Fruit fly (Drosophila melanogaster) whole organism, embryonic: ENCODE data around the gene CG4854.

Experiments
- CG14860 ChIP-seq: fragments of 200-800 bp; sonication (Bioruptor generic); IDR thresholded peaks from 3 replicates; pipeline ENCODE4 v1.3.6; 2022; ENCODE audit warnings: missing biosample characterization, missing genetic modification characterization; ENCODE audit not compliant: partially characterized antibody
- CG15269 ChIP-seq: fragments of 200-800 bp; sonication (Bioruptor generic); optimal IDR thresholded peaks from 2 replicates; lab custom pipeline; 2018; ENCODE audit warnings: missing biosample characterization, mild to moderate bottlenecking, missing genetic modification characterization, moderate library complexity
- CG18599 ChIP-seq: fragments of 200-800 bp; sonication (Bioruptor generic); optimal IDR thresholded peaks from 3 replicates; lab custom pipeline; 2017; ENCODE audit warnings: missing biosample characterization, missing genetic modification characterization, mild to moderate bottlenecking, moderate library complexity, missing genetic modification reagents
- CG2116 ChIP-seq: fragments of 200-800 bp; sonication (Bioruptor generic); optimal IDR thresholded peaks from 3 replicates; lab custom pipeline; 2018; ENCODE audit warnings: missing biosample characterization, mild to moderate bottlenecking, missing genetic modification characterization
- CG3065 ChIP-seq: fragments of 200-800 bp; sonication (Bioruptor generic); optimal IDR thresholded peaks from 2 replicates; lab custom pipeline; 2016; ENCODE audit warnings: missing biosample characterization, missing genetic modification characterization
- CG31388 ChIP-seq: fragments of 200-800 bp; sonication (Bioruptor generic); optimal IDR thresholded peaks from 2 replicates; lab custom pipeline; 2016; ENCODE audit warnings: missing biosample characterization, missing genetic modification characterization
- CG32767 ChIP-seq: fragments of 200-800 bp; sonication (Bioruptor generic); IDR thresholded peaks from 2 replicates; pipeline ENCODE4 v1.3.6; 2022; ENCODE audit warnings: missing biosample characterization, missing genetic modification characterization
- CG3407 ChIP-seq: fragments of 200-800 bp; sonication (Bioruptor generic); optimal IDR thresholded peaks from 2 replicates; lab custom pipeline; 2018; ENCODE audit warnings: missing biosample characterization, mild to moderate bottlenecking, missing genetic modification characterization
- CG4707 ChIP-seq: fragments of 200-800 bp; sonication (Bioruptor generic); optimal IDR thresholded peaks from 2 replicates; lab custom pipeline; 2018; ENCODE audit warnings: missing biosample characterization, mild to moderate bottlenecking, missing genetic modification characterization, moderate library complexity
- CG6854 ChIP-seq: fragments of 200-800 bp; sonication (Bioruptor generic); optimal IDR thresholded peaks from 3 replicates; lab custom pipeline; 2017; ENCODE audit warnings: missing biosample characterization, mild to moderate bottlenecking, missing genetic modification characterization
- CG7928 ChIP-seq: fragments of 200-800 bp; sonication (Bioruptor generic); optimal IDR thresholded peaks from 2 replicates; lab custom pipeline; 2017; ENCODE audit warnings: missing biosample characterization, mild to moderate bottlenecking, missing genetic modification characterization
- CG9609 ChIP-seq: fragments of 200-800 bp; sonication (Bioruptor generic); optimal IDR thresholded peaks from 3 replicates; lab custom pipeline; 2016; ENCODE audit warnings: missing biosample characterization, missing genetic modification characterization
- CG9727 ChIP-seq: fragments of 200-800 bp; sonication (Bioruptor generic); optimal IDR thresholded peaks from 3 replicates; lab custom pipeline; 2017; ENCODE audit warnings: missing biosample characterization, mild to moderate bottlenecking, missing genetic modification characterization
- Dfd ChIP-seq, 2 experiments: fragments of >200 bp; optimal IDR thresholded peaks; 2 replicates each; lab custom pipeline; 2017; ENCODE audit warnings: missing biosample characterization in 2 of 2, missing genetic modification characterization in 2 of 2
- Drgx ChIP-seq: fragments of 200-800 bp; sonication (Bioruptor generic); IDR thresholded peaks from 2 replicates; pipeline ENCODE4 v1.3.6; 2022; ENCODE audit warnings: missing biosample characterization, missing genetic modification characterization
- Ets65A ChIP-seq: fragments of 200-800 bp; sonication (Bioruptor generic); peaks from one replicate; lab custom pipeline; 2016; ENCODE audit warnings: missing biosample characterization, missing genetic modification characterization
- Fer1 ChIP-seq: fragments of 200-800 bp; sonication (Bioruptor generic); optimal IDR thresholded peaks from 2 replicates; lab custom pipeline; 2017; ENCODE audit warnings: missing biosample characterization, mild to moderate bottlenecking, missing genetic modification characterization
- H15 ChIP-seq: fragments of 200-800 bp; sonication (Bioruptor generic); IDR thresholded peaks from 3 replicates; pipeline ENCODE4 v1.3.6; 2022; ENCODE audit warnings: missing biosample characterization, missing genetic modification characterization
- Hr39 ChIP-seq: fragments of >200 bp; optimal IDR thresholded peaks from 2 replicates; lab custom pipeline; 2017
- Hr78 ChIP-seq, 2 experiments: fragments of 200-800 bp in 1 of 2; fragments of >200 bp in 1 of 2; sonication (Bioruptor generic) in 1 of 2; optimal IDR thresholded peaks; 2 replicates each; lab custom pipeline; 2017 to 2019; ENCODE audit warnings: missing biosample characterization in 2 of 2, missing genetic modification characterization in 2 of 2, mild to moderate bottlenecking in 1 of 2, moderate library complexity in 1 of 2
- NK7.1 ChIP-seq: fragments of 200-800 bp; sonication (Bioruptor generic); optimal IDR thresholded peaks from 3 replicates; lab custom pipeline; 2016; ENCODE audit warnings: missing biosample characterization, missing genetic modification characterization
- Oli ChIP-seq: fragments of 200-800 bp; sonication (Bioruptor generic); optimal IDR thresholded peaks from 2 replicates; lab custom pipeline; 2018; ENCODE audit warnings: missing biosample characterization, mild to moderate bottlenecking, missing genetic modification characterization, moderate library complexity
- Rfx ChIP-seq: fragments of 200-800 bp; sonication (Bioruptor generic); IDR thresholded peaks from 2 replicates; pipeline ENCODE4 v1.3.6; 2022; ENCODE audit warnings: missing biosample characterization, missing genetic modification characterization
- Side ChIP-seq: fragments of 200-800 bp; sonication (Bioruptor generic); optimal IDR thresholded peaks from 2 replicates; lab custom pipeline; 2016; ENCODE audit warnings: missing biosample characterization, missing genetic modification characterization
- al ChIP-seq: fragments of 200-800 bp; sonication (Bioruptor generic); IDR thresholded peaks from 2 replicates; pipeline ENCODE4 v1.3.6; 2022; ENCODE audit warnings: missing biosample characterization, missing genetic modification characterization
- aop ChIP-seq: fragments of 200-800 bp; sonication (Bioruptor generic); IDR thresholded peaks from 2 replicates; pipeline ENCODE4 v1.3.6; 2022; ENCODE audit warnings: missing biosample characterization, missing genetic modification characterization
- ato ChIP-seq: fragments of 200-800 bp; sonication (Bioruptor generic); IDR thresholded peaks from 2 replicates; pipeline ENCODE4 v1.3.6; 2022; ENCODE audit warnings: missing biosample characterization, missing genetic modification characterization; ENCODE audit not compliant: partially characterized antibody
- bab2 ChIP-seq: fragments of 200-800 bp; sonication (Bioruptor generic); optimal IDR thresholded peaks from 2 replicates; lab custom pipeline; 2016; ENCODE audit warnings: missing biosample characterization, missing genetic modification characterization
- bigmax ChIP-seq: fragments of 200-800 bp; sonication (Bioruptor generic); optimal IDR thresholded peaks from 2 replicates; lab custom pipeline; 2018; ENCODE audit warnings: missing biosample characterization, mild to moderate bottlenecking, missing genetic modification characterization
- bsh ChIP-seq, 2 experiments: fragments of 200-800 bp; sonication (Bioruptor generic); optimal IDR thresholded peaks; 2 replicates each; lab custom pipeline; 2017 to 2018; ENCODE audit warnings: mild to moderate bottlenecking in 2 of 2, missing biosample characterization in 2 of 2, missing genetic modification characterization in 2 of 2, moderate library complexity in 1 of 2
- cas ChIP-seq: fragments of 200-800 bp; sonication (Bioruptor generic); IDR thresholded peaks from 2 replicates; pipeline ENCODE4 v1.3.6; 2022; ENCODE audit warnings: missing biosample characterization, missing genetic modification characterization
- chinmo ChIP-seq: fragments of 200-800 bp; sonication (Bioruptor generic); IDR thresholded peaks from 4 replicates; pipeline ENCODE4 v1.3.6; 2022; ENCODE audit warnings: missing biosample characterization, missing genetic modification characterization; ENCODE audit not compliant: partially characterized antibody
- chm ChIP-seq: fragments of 200-800 bp; sonication (Bioruptor generic); IDR thresholded peaks from 2 replicates; pipeline ENCODE4 v1.3.6; 2022; ENCODE audit warnings: missing biosample characterization, missing genetic modification characterization
- dmrt11E ChIP-seq: fragments of 200-800 bp; sonication (Bioruptor generic); optimal IDR thresholded peaks from 3 replicates; lab custom pipeline; 2018; ENCODE audit warnings: missing biosample characterization, mild to moderate bottlenecking, missing genetic modification characterization, moderate library complexity
- hbn ChIP-seq: fragments of 200-800 bp; sonication (Bioruptor generic); IDR thresholded peaks from 2 replicates; pipeline ENCODE4 v1.3.6; 2022; ENCODE audit warnings: missing biosample characterization, missing genetic modification characterization; ENCODE audit not compliant: partially characterized antibody
- odd ChIP-seq: fragments of 200-800 bp; sonication (Bioruptor generic); optimal IDR thresholded peaks from 2 replicates; lab custom pipeline; 2017; ENCODE audit warnings: missing biosample characterization, mild to moderate bottlenecking, missing genetic modification characterization
- phol ChIP-seq: fragments of 200-800 bp; sonication (Bioruptor generic); optimal IDR thresholded peaks from 3 replicates; lab custom pipeline; 2018; ENCODE audit warnings: missing biosample characterization, mild to moderate bottlenecking, missing genetic modification characterization, moderate library complexity
- prd ChIP-seq, 3 experiments: fragments of >200 bp in 2 of 3; fragments of 200-800 bp in 1 of 3; sonication (Bioruptor generic) in 1 of 3; optimal IDR thresholded peaks in 2 of 3; IDR thresholded peaks in 1 of 3; 2 replicates in 2 of 3; 3 replicates in 1 of 3; pipeline versions ENCODE4 v1.3.6 to Lab custom; 2017 to 2022; ENCODE audit warnings: missing biosample characterization in 1 of 3, missing genetic modification characterization in 1 of 3
- ro ChIP-seq: fragments of 200-800 bp; sonication (Bioruptor generic); IDR thresholded peaks from 2 replicates; pipeline ENCODE4 v1.3.6; 2022; ENCODE audit warnings: missing biosample characterization, missing genetic modification characterization
- sens ChIP-seq: fragments of 200-800 bp; sonication (Bioruptor generic); peaks from one replicate; lab custom pipeline; 2016; ENCODE audit warnings: missing biosample characterization, missing genetic modification characterization
- shn ChIP-seq: fragments of 200-800 bp; sonication (Bioruptor generic); optimal IDR thresholded peaks from 3 replicates; lab custom pipeline; 2016; ENCODE audit warnings: missing biosample characterization, missing genetic modification characterization
- sim ChIP-seq: fragments of 200-800 bp; sonication (Bioruptor generic); IDR thresholded peaks from 2 replicates; pipeline ENCODE4 v1.3.6; 2022; ENCODE audit warnings: missing biosample characterization, missing genetic modification characterization
- slbo ChIP-seq: fragments of 200-800 bp; sonication (Bioruptor generic); IDR thresholded peaks from 2 replicates; pipeline ENCODE4 v1.3.6; 2022; ENCODE audit warnings: missing biosample characterization, missing genetic modification characterization
- trh ChIP-seq: fragments of 200-800 bp; sonication (Bioruptor generic); optimal IDR thresholded peaks from 2 replicates; lab custom pipeline; 2016; ENCODE audit warnings: missing biosample characterization, missing genetic modification characterization
- tup ChIP-seq: fragments of 200-800 bp; sonication (Bioruptor generic); optimal IDR thresholded peaks from 2 replicates; lab custom pipeline; 2016; ENCODE audit warnings: missing biosample characterization, mild to moderate bottlenecking, missing genetic modification characterization, moderate library complexity
- unc-4 ChIP-seq: fragments of 200-800 bp; sonication (Bioruptor generic); IDR thresholded peaks from 2 replicates; pipeline ENCODE4 v1.3.6; 2022; ENCODE audit warnings: missing biosample characterization, missing genetic modification characterization; ENCODE audit not compliant: partially characterized antibody

The CG4854 gene

dm6 chr3R:20012688-20013087, 15.2 kb upstream of the CG4854 start:
- TF ChIP-seq dmrt11E (tag; lab: Kevin White, UChicago) (peak; percentile 17), bsh (GFP tag; optimal IDR thresholded peaks at IDR 0.05; lab: Kevin White, UChicago) (peak in 1 of 2 experiments; percentile 17), sens (GFP tag; lab: Kevin White, UChicago) (peak; percentile 13), cas (GFP tag; lab: Robert Waterston, UW) (no peak), Ets65A (GFP tag; lab: Kevin White, UChicago) (peak; percentile 90), CG6854 (GFP tag; lab: Kevin White, UChicago) (no peak)
- TF ChIP-seq, all 482 proteins: peak for 4

dm6 chr3R:20013404-20013922, 14.4 kb upstream of the CG4854 start, which contains the start of the genes CG17190 and CG4836:
Gene CG17190 (minus strand): TSS chr3R:20013504.
Gene CG4836 (plus strand): TSS chr3R:20013872.
- no peak for TF ChIP-seq odd (GFP tag; lab: Kevin White, UChicago)
- no peak for TF ChIP-seq slbo
- no peak for TF ChIP-seq Oli
- no peak for TF ChIP-seq ro (GFP tag; lab: Robert Waterston, UW)
- no peak for TF ChIP-seq al (GFP tag; lab: Robert Waterston, UW)
- no peak for TF ChIP-seq NK7.1 (GFP tag; lab: Kevin White, UChicago)
- TF ChIP-seq bab2 (GFP tag; lab: Kevin White, UChicago) = no peak
- no peak for TF ChIP-seq phol
- no peak for TF ChIP-seq Hr78 (GFP tag; optimal IDR thresholded peaks at IDR 0.05; lab: Kevin White, UChicago)
- TF ChIP-seq chinmo = no peak
- TF ChIP-seq Drgx (GFP tag; lab: Robert Waterston, UW) = no peak
- TF ChIP-seq, all 482 proteins: peak for 0

dm6 chr3R:20021152-20021769, 6.6 kb upstream of the CG4854 start, which contains the start of the genes PIG-L and psidin:
Gene PIG-L (minus strand): TSS chr3R:20021338.
Gene psidin (plus strand): TSS chr3R:20021704.
- TF ChIP-seq H15 (GFP tag; lab: Robert Waterston, UW) = peak; percentile 21; the same call in 1 of the 3 replicates
- TF ChIP-seq chm (GFP tag; lab: Robert Waterston, UW) = peak; percentile 61
- TF ChIP-seq Fer1 (GFP tag; lab: Kevin White, UChicago) = peak; percentile 14
- peak; percentile 17 for TF ChIP-seq CG3065 (GFP tag; lab: Kevin White, UChicago)
- TF ChIP-seq CG3407 (GFP tag; lab: Kevin White, UChicago) = peak; percentile 63
- peak; percentile 81 for TF ChIP-seq ato
- peak; percentile 66; the same call in 1 of the 2 replicates for TF ChIP-seq CG32767 (GFP tag; lab: Robert Waterston, UW)
- no peak for TF ChIP-seq prd (optimal IDR thresholded peaks at IDR 0.05; lab: Kevin White, UChicago)
- TF ChIP-seq prd (GFP tag; IDR thresholded peaks at IDR 0.05; lab: Robert Waterston, UW) = peak; percentile 84; the same call in 2 of the 3 replicates
- TF ChIP-seq CG18599 (GFP tag; lab: Kevin White, UChicago) = peak; percentile 64
- no peak for TF ChIP-seq sim
- no peak for TF ChIP-seq aop (GFP tag; lab: Robert Waterston, UW)
- peak; percentile 89 for TF ChIP-seq CG15269 (tag; lab: Kevin White, UChicago)
- TF ChIP-seq unc-4 (GFP tag; lab: Robert Waterston, UW) = peak; percentile 88
- TF ChIP-seq CG9727 = peak; percentile 82
- TF ChIP-seq trh (GFP tag; lab: Kevin White, UChicago) = peak; percentile 50
- TF ChIP-seq hbn (GFP tag; lab: Robert Waterston, UW) = peak; percentile 76
- TF ChIP-seq CG14860 (GFP tag; lab: Robert Waterston, UW) = peak; percentile 95
- TF ChIP-seq ro (GFP tag; lab: Robert Waterston, UW) = no peak
- peak; percentile 80 for TF ChIP-seq Rfx (GFP tag; lab: Robert Waterston, UW)
- TF ChIP-seq shn (GFP tag; lab: Kevin White, UChicago) = peak; percentile 61
- no peak for TF ChIP-seq CG4707
- peak; percentile 79 for TF ChIP-seq CG9609 (GFP tag; lab: Kevin White, UChicago)
- no peak for TF ChIP-seq Hr39 (lab: Kevin White, UChicago)
- TF ChIP-seq CG2116 (GFP tag; lab: Kevin White, UChicago) = peak; percentile 68
- TF ChIP-seq Side (GFP tag; lab: Kevin White, UChicago) = peak; percentile 40
- no peak for TF ChIP-seq tup (GFP tag; lab: Kevin White, UChicago)
- no peak for TF ChIP-seq Dfd (GFP tag; optimal IDR thresholded peaks at IDR 0.05; lab: Kevin White, UChicago)
- peak; percentile 2 for TF ChIP-seq bigmax (GFP tag; lab: Kevin White, UChicago)
- TF ChIP-seq Drgx (GFP tag; lab: Robert Waterston, UW) = peak; percentile 41
- peak; percentile 34 for TF ChIP-seq CG31388 (GFP tag; lab: Kevin White, UChicago)
- TF ChIP-seq CG7928 = peak; percentile 36
